Fruit fly (Drosophila melanogaster) whole organism, embryonic: ENCODE measurements around the gene CG5639.

ENCODE experiments used
- CG4282 ChIP-seq: fragments of 200-800 bp; sonication (Bioruptor generic); optimal IDR thresholded peaks from 2 replicates; lab custom pipeline; 2016; ENCODE audit warnings: missing biosample characterization, missing genetic modification characterization
- CG9797 ChIP-seq: fragments of 200-800 bp; sonication (Bioruptor generic); optimal IDR thresholded peaks from 3 replicates; lab custom pipeline; 2018; ENCODE audit warnings: missing biosample characterization, mild to moderate bottlenecking, missing genetic modification characterization
- Nf-YC ChIP-seq: fragments of 200-800 bp; optimal IDR thresholded peaks from 3 replicates; lab custom pipeline; 2019; ENCODE audit warnings: missing biosample characterization, mild to moderate bottlenecking, missing genetic modification characterization, moderate library complexity
- dpn ChIP-seq, 2 experiments: fragments of 200-800 bp; sonication (Bioruptor generic); optimal IDR thresholded peaks; 3 replicates each; lab custom pipeline; 2016; ENCODE audit warnings: missing biosample characterization in 2 of 2, missing genetic modification characterization in 2 of 2

- TF ChIP-seq dpn (GFP tag; optimal IDR thresholded peaks at IDR 0.05; lab: Kevin White, UChicago) (no peak), CG4282 (GFP tag; lab: Kevin White, UChicago) (no peak), CG9797 (GFP tag; lab: Kevin White, UChicago) (no peak), Nf-YC (no peak)
Measured at dm6 chr3R:27608536-27608935, 12.6 kb upstream of the CG5639 start.
